ENCODE assay signal across 4 fruit fly cellular contexts in the genomic region with DNA sequence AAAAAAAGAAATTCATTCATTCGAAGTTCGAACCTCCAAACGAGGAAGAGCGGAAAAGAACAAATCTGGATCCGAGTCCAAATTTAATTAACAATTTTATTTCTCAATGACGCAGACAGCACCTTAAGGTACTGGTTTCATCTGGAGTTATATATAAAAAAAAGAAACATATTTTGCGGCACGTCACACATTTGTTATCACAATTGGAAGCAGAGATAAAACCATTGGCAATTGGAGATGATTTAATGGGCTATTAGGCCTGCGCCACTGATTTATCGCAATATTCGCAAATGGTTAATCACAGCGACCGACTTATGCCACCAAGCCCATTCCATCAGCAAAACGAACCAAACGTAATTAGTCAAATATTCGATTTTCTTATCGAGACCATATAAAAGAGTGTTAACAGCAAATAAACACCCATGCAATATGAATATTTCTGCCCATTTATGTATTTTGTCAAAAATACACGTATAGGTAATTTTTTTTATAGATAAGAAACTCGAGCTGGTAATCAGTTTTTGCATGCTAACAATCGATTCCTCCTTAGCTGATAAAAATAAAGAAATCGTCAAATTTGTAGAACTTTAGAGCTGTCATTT.
TF ChIP-seq lines count a peak whose summit lies in the region.

No protein-coding gene starts in this region.

- TF ChIP-seq CTCF in whole organism, embryonic (GFP tag; optimal IDR thresholded peaks at IDR 0.05; lab: Kevin White, UChicago): no peak

TF ChIP-seq in whole organism, adult, 20 proteins besides CTCF, POLR2A, EP300 and RAD21:
- TF ChIP-seq Hr96 (GFP tag; optimal IDR thresholded peaks at IDR 0.05; lab: Kevin White, UChicago) (no peak), kay (GFP tag; lab: Kevin White, UChicago; ENCODE audit: borderline replicate concordance) (peak; percentile 65)

TF ChIP-seq in whole organism, embryonic, 481 proteins besides CTCF, POLR2A, EP300 and RAD21:
- TF ChIP-seq sug (tag; optimal IDR thresholded peaks at IDR 0.05; lab: Kevin White, UChicago) (no peak), CG7556 (GFP tag; optimal IDR thresholded peaks at IDR 0.05; lab: Kevin White, UChicago) (no peak), CG4820 (GFP tag; optimal IDR thresholded peaks at IDR 0.05; lab: Kevin White, UChicago) (no peak), slp2 (GFP tag; optimal IDR thresholded peaks at IDR 0.05; lab: Kevin White, UChicago) (no peak), exex (tag; optimal IDR thresholded peaks at IDR 0.05; lab: Kevin White, UChicago) (peak; percentile 76), CG6272 (GFP tag; IDR thresholded peaks at IDR 0.05; lab: Robert Waterston, UW) (no peak), Nf-YC (tag; optimal IDR thresholded peaks at IDR 0.05; lab: Kevin White, UChicago) (no peak), lmd (GFP tag; IDR thresholded peaks at IDR 0.05; lab: Robert Waterston, UW) (no peak), CG16813 (GFP tag; IDR thresholded peaks at IDR 0.05; lab: Robert Waterston, UW; ENCODE audit: partially characterized antibody) (no peak), Hand (GFP tag; optimal IDR thresholded peaks at IDR 0.05; lab: Kevin White, UChicago) (no peak), lab (GFP tag; optimal IDR thresholded peaks at IDR 0.05; lab: Kevin White, UChicago) (peak; percentile 44), Elba2 (GFP tag; optimal IDR thresholded peaks at IDR 0.05; lab: Kevin White, UChicago) (peak; percentile 73), CG7271 (tag; optimal IDR thresholded peaks at IDR 0.05; lab: Kevin White, UChicago) (no peak), CG10543 (GFP tag; optimal IDR thresholded peaks at IDR 0.05; lab: Kevin White, UChicago) (no peak), Xrp1 (GFP tag; IDR thresholded peaks at IDR 0.05; lab: Robert Waterston, UW) (0 out of 2 replicates have a peak, but pooled peaks have one; percentile 8), Lpt (GFP tag; optimal IDR thresholded peaks at IDR 0.05; lab: Kevin White, UChicago) (no peak), Pdp1 (GFP tag; optimal IDR thresholded peaks at IDR 0.05; lab: Kevin White, UChicago) (no peak), Sox100B (GFP tag; optimal IDR thresholded peaks at IDR 0.05; lab: Kevin White, UChicago) (no peak), phol (tag; optimal IDR thresholded peaks at IDR 0.05; lab: Kevin White, UChicago) (no peak), Side (GFP tag; optimal IDR thresholded peaks at IDR 0.05; lab: Kevin White, UChicago) (no peak)

TF ChIP-seq in whole organism, prepupa, 60 proteins besides CTCF, POLR2A, EP300 and RAD21:
- no peak for TF ChIP-seq CG10631 (GFP tag; optimal IDR thresholded peaks at IDR 0.05; lab: Kevin White, UChicago)
- no peak for TF ChIP-seq CG15336 (GFP tag; IDR thresholded peaks at IDR 0.05; lab: Robert Waterston, UW)
- TF ChIP-seq svp (GFP tag; lab: Kevin White, UChicago): peak; percentile 52
- no peak for TF ChIP-seq Eip78C (GFP tag; lab: Kevin White, UChicago)
- TF ChIP-seq vri (GFP tag; optimal IDR thresholded peaks at IDR 0.05; lab: Kevin White, UChicago): peak; percentile 70

TF ChIP-seq in whole organism, wandering third instar larva, 38 proteins besides CTCF, POLR2A, EP300 and RAD21:
- no peak for TF ChIP-seq Rel (GFP tag; optimal IDR thresholded peaks at IDR 0.05; lab: Kevin White, UChicago)
- TF ChIP-seq Rel (tag; optimal IDR thresholded peaks at IDR 0.05; lab: Kevin White, UChicago): peak; percentile 55
- TF ChIP-seq psq (GFP tag; optimal IDR thresholded peaks at IDR 0.05; lab: Kevin White, UChicago): no peak
- TF ChIP-seq foxo (GFP tag; optimal IDR thresholded peaks at IDR 0.05; lab: Kevin White, UChicago): no peak
TF ChIP-seq in whole organism, wandering third instar larva: peak in this region for 1.
